Fruit fly (Drosophila melanogaster): ENCODE measurements around the gene boss.

Gene boss

DNA sequence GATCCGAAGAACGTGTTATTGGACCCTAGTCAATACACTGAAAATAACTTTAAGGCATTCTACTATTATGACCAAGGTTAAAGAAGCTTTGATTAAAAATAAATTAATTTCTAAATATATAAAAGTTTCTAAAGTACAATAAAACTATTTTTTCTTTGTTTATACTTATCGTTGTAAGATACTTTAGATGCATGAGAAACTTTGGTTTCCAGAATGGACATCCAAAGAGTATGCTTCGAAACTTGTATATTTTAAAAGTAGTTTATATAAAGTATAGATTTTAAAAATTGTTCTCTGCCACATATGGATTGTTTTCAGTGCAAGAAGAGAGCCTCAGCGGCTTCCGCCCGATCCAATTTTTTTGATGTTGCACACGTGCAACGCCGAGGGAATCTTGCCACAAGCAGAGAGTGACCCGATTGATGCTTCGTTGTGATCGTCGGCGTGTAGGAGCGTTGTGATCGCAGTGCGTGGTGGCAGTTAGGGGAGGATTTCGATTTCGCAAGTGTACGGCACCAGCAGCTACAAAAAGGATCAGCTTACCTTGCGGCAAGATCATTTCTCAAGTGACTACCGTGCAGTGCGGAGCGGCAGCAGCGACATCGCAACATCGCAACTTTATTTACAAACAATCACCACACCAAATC lies 35.4 kb downstream of the boss start (continued):
- no peak for TF ChIP-seq sc (optimal IDR thresholded peaks at IDR 0.05)
- TF ChIP-seq sc (GFP tag; optimal IDR thresholded peaks at IDR 0.05): peak; percentile 89
- TF ChIP-seq Camta (GFP tag; optimal IDR thresholded peaks at IDR 0.05): peak; percentile 17
- TF ChIP-seq Ada2b (GFP tag; IDR thresholded peaks at IDR 0.05): 0 out of 2 replicates have a peak, but pooled peaks have one; percentile 20
- TF ChIP-seq Blimp-1 (GFP tag; optimal IDR thresholded peaks at IDR 0.05): peak; percentile 87
- TF ChIP-seq Scr (GFP tag; IDR thresholded peaks at IDR 0.05; ENCODE audit: partially characterized antibody): no peak
- TF ChIP-seq Eip74EF (GFP tag; optimal IDR thresholded peaks at IDR 0.05): peak in 1 of 2 experiments; percentile 68
- peak; percentile 72 for TF ChIP-seq Six4 (GFP tag; optimal IDR thresholded peaks at IDR 0.05)
- no peak for TF ChIP-seq vnd (GFP tag; IDR thresholded peaks at IDR 0.05; ENCODE audit: partially characterized antibody)
- TF ChIP-seq otp (GFP tag; IDR thresholded peaks at IDR 0.05): peak; percentile 33; the same call in 1 of the 3 replicates
- no peak for TF ChIP-seq CG15514 (GFP tag; optimal IDR thresholded peaks at IDR 0.05)
- TF ChIP-seq slou (GFP tag; optimal IDR thresholded peaks at IDR 0.05): peak; percentile 37
- TF ChIP-seq CG13123 (GFP tag; optimal IDR thresholded peaks at IDR 0.05): peak; percentile 68
- TF ChIP-seq fd96Cb (tag; optimal IDR thresholded peaks at IDR 0.05): peak; percentile 82
- TF ChIP-seq CG7271 (tag; optimal IDR thresholded peaks at IDR 0.05): peak; percentile 83
- TF ChIP-seq CG4404 (GFP tag; IDR thresholded peaks at IDR 0.05): peak; percentile 88
- peak; percentile 31 for TF ChIP-seq Fer3 (tag; optimal IDR thresholded peaks at IDR 0.05)
- peak; percentile 88 for TF ChIP-seq grau (tag; optimal IDR thresholded peaks at IDR 0.05)
- TF ChIP-seq Xrp1 (GFP tag; IDR thresholded peaks at IDR 0.05): peak; percentile 95
- TF ChIP-seq CG4730 (GFP tag; IDR thresholded peaks at IDR 0.05): peak; percentile 42
- TF ChIP-seq dpn (GFP tag; optimal IDR thresholded peaks at IDR 0.05): peak in 1 of 2 experiments; percentile 47
- TF ChIP-seq ap (GFP tag; IDR thresholded peaks at IDR 0.05): peak; percentile 39; the same call in 1 of the 2 replicates
- no peak for TF ChIP-seq B-H2 (GFP tag; optimal IDR thresholded peaks at IDR 0.05)
- TF ChIP-seq CG5180 (GFP tag; optimal IDR thresholded peaks at IDR 0.05): peak; percentile 35
- TF ChIP-seq Abd-B (GFP tag; optimal IDR thresholded peaks at IDR 0.05): peak; percentile 80
- 0 out of 2 replicates have a peak, but pooled peaks have one; percentile 45 for TF ChIP-seq sens-2 (GFP tag; IDR thresholded peaks at IDR 0.05)
- no peak for TF ChIP-seq sima (GFP tag; optimal IDR thresholded peaks at IDR 0.05)
- 0 out of 3 replicates have a peak, but pooled peaks have one; percentile 8 for TF ChIP-seq ci (GFP tag; IDR thresholded peaks at IDR 0.05)
- peak; percentile 57 for TF ChIP-seq Vsx1 (GFP tag; optimal IDR thresholded peaks at IDR 0.05)
- TF ChIP-seq E2f2 (GFP tag; IDR thresholded peaks at IDR 0.05): peak; percentile 50
- TF ChIP-seq caup (GFP tag; optimal IDR thresholded peaks at IDR 0.05; ENCODE audit: severe bottlenecking): no peak
- 0 out of 2 replicates have a peak, but pooled peaks have one; percentile 38 for TF ChIP-seq Nf-YA (GFP tag; IDR thresholded peaks at IDR 0.05)
- TF ChIP-seq CG13894 (tag; optimal IDR thresholded peaks at IDR 0.05): no peak
- peak; percentile 98 for TF ChIP-seq CG2712 (tag; optimal IDR thresholded peaks at IDR 0.05)
- peak in 1 of 2 experiments; percentile 65 for TF ChIP-seq chif (GFP tag; optimal IDR thresholded peaks at IDR 0.05)
- no peak for TF ChIP-seq ftz-f1 (GFP tag; optimal IDR thresholded peaks at IDR 0.05)
- TF ChIP-seq unpg (GFP tag; optimal IDR thresholded peaks at IDR 0.05): peak; percentile 77
- TF ChIP-seq gem (tag; optimal IDR thresholded peaks at IDR 0.05): peak; percentile 92
- TF ChIP-seq pzg (GFP tag; optimal IDR thresholded peaks at IDR 0.05): no peak
- peak; percentile 75 for TF ChIP-seq lmd (GFP tag; IDR thresholded peaks at IDR 0.05)
- TF ChIP-seq CG31365 (tag; optimal IDR thresholded peaks at IDR 0.05): no peak
- TF ChIP-seq CG11723 (GFP tag; optimal IDR thresholded peaks at IDR 0.05): peak; percentile 54
- TF ChIP-seq insv (GFP tag; optimal IDR thresholded peaks at IDR 0.05): peak in 1 of 2 experiments; percentile 2
- peak; percentile 61 for TF ChIP-seq MTF-1 (GFP tag; optimal IDR thresholded peaks at IDR 0.05; ENCODE audit: borderline replicate concordance)
- TF ChIP-seq ara (GFP tag; IDR thresholded peaks at IDR 0.05): peak; percentile 69
- peak; percentile 4 for TF ChIP-seq CG15479 (GFP tag; optimal IDR thresholded peaks at IDR 0.05)
- peak in 1 of 2 experiments; percentile 4 for TF ChIP-seq crp (GFP tag; optimal IDR thresholded peaks at IDR 0.05)
- peak; percentile 89 for TF ChIP-seq CG15601 (tag; optimal IDR thresholded peaks at IDR 0.05)
